Worm (Caenorhabditis elegans) whole organism, L4 larva: ENCODE measurements around the gene jmjd-1.1.

Source experiments
- ama-1 ChIP-seq: fragments of 150-350 bp; optimal IDR thresholded peaks from 2 replicates; lab custom pipeline; 2014; ENCODE audit warnings: inconsistent platforms, mixed read lengths
- ceh-28 ChIP-seq: fragments of 150-350 bp; optimal IDR thresholded peaks from 2 replicates; lab custom pipeline; 2014; ENCODE audit warnings: missing biosample characterization, missing genetic modification reagents, missing genetic modification characterization
- daf-19 ChIP-seq: fragments of 200-800 bp; sonication (Bioruptor generic); conservative IDR thresholded peaks from 2 replicates; pipeline ENCODE4 v1.3.6; 2022; ENCODE audit warnings: missing genetic modification characterization, missing compliant biosample characterization
- egl-27 ChIP-seq: sonication (generic microtip); optimal IDR thresholded peaks from 3 replicates; lab custom pipeline; 2017; ENCODE audit warnings: missing biosample characterization, missing genetic modification reagents, missing genetic modification characterization
- hif-1 ChIP-seq, 2 experiments: sonication (generic microtip); optimal IDR thresholded peaks; 2 replicates each; lab custom pipeline; 2016 to 2017; ENCODE audit warnings: missing compliant biosample characterization in 2 of 2, missing genetic modification characterization in 2 of 2, missing genetic modification reagents in 2 of 2, missing genotype in 2 of 2, mild to moderate bottlenecking in 1 of 2
- lin-13 ChIP-seq: fragments of 150-350 bp; optimal IDR thresholded peaks from 2 replicates; lab custom pipeline; 2014; ENCODE audit warnings: missing biosample characterization, missing genetic modification reagents, missing genetic modification characterization
- lin-39 ChIP-seq: fragments of 150-350 bp; optimal IDR thresholded peaks from 2 replicates; lab custom pipeline; 2014; ENCODE audit warnings: missing biosample characterization, missing genetic modification reagents, missing genetic modification characterization
- mep-1 ChIP-seq: fragments of 150-350 bp; sonication (generic microtip); optimal IDR thresholded peaks from 3 replicates; lab custom pipeline; 2014; ENCODE audit warnings: missing biosample characterization, missing genetic modification characterization
- nhr-237 ChIP-seq: sonication (generic microtip); optimal IDR thresholded peaks from 2 replicates; lab custom pipeline; 2017; ENCODE audit warnings: missing biosample characterization, missing genetic modification characterization
- nhr-28 ChIP-seq: fragments of 150-350 bp; optimal IDR thresholded peaks from 2 replicates; lab custom pipeline; 2014; ENCODE audit warnings: missing biosample characterization, missing genetic modification characterization
- nhr-76 ChIP-seq: fragments of 150-350 bp; optimal IDR thresholded peaks from 2 replicates; lab custom pipeline; 2014; ENCODE audit warnings: missing biosample characterization, missing genetic modification characterization
- unc-62 ChIP-seq, 3 experiments: fragments of 150-350 bp in 1 of 3; sonication (generic microtip); optimal IDR thresholded peaks in 2 of 3; peaks in 1 of 3; 1 replicate in 1 of 3; 2 replicates in 2 of 3; lab custom pipeline; 2014 to 2017; ENCODE audit warnings: missing biosample characterization in 3 of 3, missing genetic modification characterization in 3 of 3, missing genetic modification reagents in 3 of 3, missing genotype in 1 of 3

DNA sequence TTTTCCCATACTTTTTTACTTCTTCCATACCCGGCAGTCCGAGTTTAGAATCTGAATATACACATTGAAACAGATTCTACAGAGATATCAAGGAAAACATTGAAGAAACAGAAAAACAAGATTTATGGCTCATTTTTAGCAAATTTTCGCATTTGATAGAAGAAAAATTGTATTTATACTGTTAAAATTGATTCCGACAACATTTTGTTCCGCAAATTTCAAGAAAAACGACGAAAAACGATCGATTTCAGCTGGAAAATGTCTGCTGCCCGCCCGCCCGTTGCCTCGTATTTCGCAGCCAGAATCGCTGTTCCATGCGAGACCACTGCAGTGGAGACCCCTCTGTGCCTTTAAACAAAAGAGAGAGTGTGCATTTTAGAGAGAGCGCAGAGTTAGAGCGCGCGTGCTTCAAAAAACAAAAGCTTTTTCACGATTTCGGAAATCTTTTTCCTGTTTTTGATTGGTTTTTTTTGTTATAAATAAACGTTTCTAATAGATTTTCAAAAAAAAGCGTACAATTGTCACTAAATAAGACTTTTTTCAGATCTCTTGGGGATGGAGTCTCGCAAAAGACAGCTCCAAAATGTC, 28.4 kb upstream of the jmjd-1.1 start, which contains the start of the genes patr-1 and dna-2:
- TF ChIP-seq mep-1 (tag; lab: Kevin White, UChicago) (peak; percentile 55), nhr-76 (tag; lab: Kevin White, UChicago) (no peak), nhr-28 (tag; lab: Kevin White, UChicago) (peak; percentile 28), unc-62 (GFP tag; optimal IDR thresholded peaks at IDR 0.05 in 1 of 2; lab: Kevin White, UChicago) (peak in 1 of 2 experiments; percentile 59), unc-62 (tag; optimal IDR thresholded peaks at IDR 0.05; lab: Kevin White, UChicago) (no peak), nhr-237 (tag; lab: Kevin White, UChicago) (no peak), lin-13 (GFP tag; lab: Kevin White, UChicago) (peak; percentile 31), hif-1 (tag; optimal IDR thresholded peaks at IDR 0.05; lab: Kevin White, UChicago) (peak in 1 of 2 experiments; percentile 32), egl-27 (tag; lab: Kevin White, UChicago) (no peak), lin-39 (tag; lab: Kevin White, UChicago) (no peak), daf-19 (GFP tag; lab: Robert Waterston, UW) (no peak), ceh-28 (no peak), ama-1 (peak; percentile 67)
